Worm (Caenorhabditis elegans): ENCODE data around the gene ugt-5.
A peak's percentile ranks its signal among the peaks of the same experiment; 100 is the strongest.

Gene ugt-5

DNA sequence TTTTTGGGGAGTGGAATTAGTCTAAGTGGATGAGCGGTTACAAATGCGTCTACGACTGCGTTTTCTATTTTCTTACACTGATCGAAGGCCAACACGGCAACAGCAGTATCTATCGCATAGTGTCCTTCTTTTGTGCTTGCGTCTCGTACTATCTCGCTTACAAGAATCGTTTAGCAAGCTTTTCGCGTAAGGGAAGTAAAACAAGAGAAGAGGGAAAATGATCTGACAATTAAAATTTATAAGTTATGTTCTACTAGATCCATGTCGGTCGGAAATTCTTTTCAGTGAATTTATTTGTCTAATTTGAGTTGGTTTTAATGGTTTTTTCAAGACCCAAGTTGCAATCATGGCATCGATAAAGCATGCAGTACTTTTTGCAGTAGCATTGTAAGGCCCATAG is 5.7 kb downstream of the ugt-5 start, which contains the start of gene fkb-4:
TSS of gene fkb-4 (minus strand) at position 101 of the 400 bp plus-strand sequence.
- TF ChIP-seq nhr-102 (tag; optimal IDR thresholded peaks at IDR 0.05) (no peak), unc-130 (GFP tag; optimal IDR thresholded peaks at IDR 0.05) (no peak), snpc-4 (tag; optimal IDR thresholded peaks at IDR 0.05) (no peak), aly-2 (tag; optimal IDR thresholded peaks at IDR 0.05) (no peak), nhr-6 (tag; optimal IDR thresholded peaks at IDR 0.05) (no peak), ztf-11 (tag; optimal IDR thresholded peaks at IDR 0.05) (no peak), madf-5 (GFP tag; IDR thresholded peaks at IDR 0.05) (no peak)

DNA sequence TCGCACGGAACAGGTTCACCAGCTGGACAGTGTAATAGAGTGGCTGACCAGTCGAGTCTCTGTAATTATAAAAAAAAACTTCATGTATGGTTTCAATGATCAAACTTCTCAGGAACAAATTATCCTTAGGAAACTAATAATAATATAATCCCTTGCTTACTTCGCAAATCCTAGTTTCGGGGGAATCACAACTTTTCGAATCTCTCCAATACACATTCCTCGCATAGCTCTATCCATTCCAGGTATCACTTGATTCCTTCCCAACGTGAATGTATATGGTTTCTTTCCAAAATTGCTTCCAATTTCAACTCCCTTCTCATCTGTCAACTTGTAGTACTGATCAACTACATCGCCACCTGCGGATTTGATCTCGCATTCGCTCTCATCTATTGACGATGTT is 6.4 kb downstream of the ugt-5 start:
- TF ChIP-seq zag-1 (tag; optimal IDR thresholded peaks at IDR 0.05) (no peak), ZK337.2 (GFP tag; IDR thresholded peaks at IDR 0.05) (no peak), ztf-11 (tag; optimal IDR thresholded peaks at IDR 0.05) (no peak), R02D3.7 (tag; optimal IDR thresholded peaks at IDR 0.05) (no peak), ceh-44 (GFP tag; IDR thresholded peaks at IDR 0.05) (no peak), cey-2 (tag; optimal IDR thresholded peaks at IDR 0.05; ENCODE audit: borderline replicate concordance, insufficient read depth) (no peak), lim-7 (GFP tag; IDR thresholded peaks at IDR 0.05) (no peak), ztf-7 (tag; optimal IDR thresholded peaks at IDR 0.05) (no peak)

DNA sequence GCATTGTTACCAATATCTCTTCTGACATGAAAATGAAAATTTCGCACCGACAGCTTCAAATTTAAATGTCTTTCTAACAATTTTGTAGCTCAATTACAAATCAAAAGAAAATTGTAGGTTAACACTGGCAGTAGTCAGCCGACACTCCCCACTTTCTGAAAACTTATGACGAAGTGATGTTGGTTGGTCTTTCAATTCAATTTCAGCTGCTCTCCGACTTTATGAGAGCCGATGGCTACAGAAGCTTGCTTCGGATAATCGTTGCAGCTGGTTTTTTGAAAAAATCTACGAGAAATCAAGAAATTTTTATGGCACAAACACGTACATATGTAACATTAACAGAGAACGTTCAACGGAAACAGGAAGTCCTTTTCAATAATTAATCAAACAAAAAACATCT is 7.9 kb downstream of the ugt-5 start, which contains the start of gene sre-20:
TSS of gene sre-20 (minus strand) at position 101 of the 400 bp plus-strand sequence.
- TF ChIP-seq ztf-7 (tag; optimal IDR thresholded peaks at IDR 0.05) (no peak), spr-3 (GFP tag; optimal IDR thresholded peaks at IDR 0.05) (no peak), daf-8 (GFP tag; IDR thresholded peaks at IDR 0.05) (no peak), lin-1 (GFP tag; IDR thresholded peaks at IDR 0.05) (no peak)

DNA sequence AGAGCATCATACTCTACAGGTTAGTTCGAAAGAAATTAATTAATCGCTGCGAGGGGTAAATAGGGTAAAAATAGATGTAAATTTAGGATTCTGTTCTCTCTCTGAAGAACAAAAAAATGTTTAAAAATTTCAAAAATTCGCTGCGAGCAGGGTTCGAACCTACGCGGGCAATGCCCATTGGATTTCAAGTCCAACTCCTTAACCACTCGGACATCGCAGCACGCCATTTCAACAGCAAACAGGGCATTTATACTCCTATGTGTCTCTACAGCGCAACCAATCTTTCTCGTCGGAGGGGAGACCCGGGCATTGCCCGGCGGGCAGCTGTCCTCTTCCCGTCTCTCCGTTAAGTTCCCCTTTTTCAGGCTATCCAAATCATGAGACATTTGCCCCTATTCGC is 12.5 kb downstream of the ugt-5 start:
- peak; percentile 77 for TF ChIP-seq daf-19 (GFP tag; conservative IDR thresholded peaks at IDR 0.05)
- no peak for TF ChIP-seq aly-2 (tag; optimal IDR thresholded peaks at IDR 0.05)
- TF ChIP-seq fkh-10 (GFP tag; optimal IDR thresholded peaks at IDR 0.05): no peak
- TF ChIP-seq ces-1 (GFP tag; optimal IDR thresholded peaks at IDR 0.05): no peak
- TF ChIP-seq ceh-44 (GFP tag; IDR thresholded peaks at IDR 0.05): peak; percentile 65; the same call in 1 of the 2 replicates
- TF ChIP-seq hmg-1.1 (GFP tag; IDR thresholded peaks at IDR 0.05): peak; percentile 90
- TF ChIP-seq spr-3 (GFP tag; optimal IDR thresholded peaks at IDR 0.05): peak; percentile 72
- TF ChIP-seq nhr-76 (tag; optimal IDR thresholded peaks at IDR 0.05): no peak
- peak; percentile 15 for TF ChIP-seq Y5F2A.4 (GFP tag; optimal IDR thresholded peaks at IDR 0.05)
- TF ChIP-seq daf-16 (GFP tag; optimal IDR thresholded peaks at IDR 0.05): peak; percentile 22 to 62
- no peak for TF ChIP-seq daf-16 (tag; optimal IDR thresholded peaks at IDR 0.05)
- TF ChIP-seq lim-7 (GFP tag; IDR thresholded peaks at IDR 0.05): peak; percentile 97
- TF ChIP-seq lir-3 (tag; optimal IDR thresholded peaks at IDR 0.05): peak; percentile 66
- no peak for TF ChIP-seq ztf-11 (tag; optimal IDR thresholded peaks at IDR 0.05)
- peak; percentile 75; the same call in 1 of the 2 replicates for TF ChIP-seq F26F4.8 (GFP tag; conservative IDR thresholded peaks at IDR 0.05)
- TF ChIP-seq saeg-2 (GFP tag; IDR thresholded peaks at IDR 0.05): 0 out of 2 replicates have a peak, but pooled peaks have one; percentile 21
- TF ChIP-seq duxl-1 (tag; optimal IDR thresholded peaks at IDR 0.05; ENCODE audit: poor library complexity): peak; percentile 14
- TF ChIP-seq lin-1 (GFP tag; IDR thresholded peaks at IDR 0.05): peak; percentile 86
- TF ChIP-seq nhr-28 (tag; optimal IDR thresholded peaks at IDR 0.05): peak; percentile 21
- no peak for TF ChIP-seq T26A8.4 (GFP tag; IDR thresholded peaks at IDR 0.05)
- peak; percentile 78 for TF ChIP-seq dmd-9 (GFP tag; IDR thresholded peaks at IDR 0.05)
- peak; percentile 84 for TF ChIP-seq nhr-111 (GFP tag; optimal IDR thresholded peaks at IDR 0.05)
- peak; percentile 92 for TF ChIP-seq Y105C5A.15 (GFP tag; IDR thresholded peaks at IDR 0.05)
- 0 out of 2 replicates have a peak, but pooled peaks have one; percentile 38 for TF ChIP-seq daf-8 (GFP tag; IDR thresholded peaks at IDR 0.05)
- TF ChIP-seq madf-9 (GFP tag; conservative IDR thresholded peaks at IDR 0.05): peak; percentile 88
- TF ChIP-seq nhr-41 (GFP tag; IDR thresholded peaks at IDR 0.05): no peak; the same call in 1 of the 2 replicates
- TF ChIP-seq arid-1 (GFP tag; conservative IDR thresholded peaks at IDR 0.05): peak; percentile 91
- TF ChIP-seq dve-1 (tag; optimal IDR thresholded peaks at IDR 0.05; ENCODE audit: insufficient read depth): no peak
- TF ChIP-seq F44E2.7 (GFP tag; IDR thresholded peaks at IDR 0.05): peak; percentile 90; the same call in 1 of the 2 replicates
- TF ChIP-seq cey-2 (tag; optimal IDR thresholded peaks at IDR 0.05; ENCODE audit: borderline replicate concordance, insufficient read depth): no peak
- peak; percentile 89; the same call in 1 of the 2 replicates for TF ChIP-seq dmd-8 (GFP tag; IDR thresholded peaks at IDR 0.05)
- peak; percentile 18 for TF ChIP-seq dpl-1 (GFP tag; optimal IDR thresholded peaks at IDR 0.05)
- TF ChIP-seq php-3 (GFP tag; IDR thresholded peaks at IDR 0.05): peak; percentile 55; the same call in 1 of the 2 replicates
- TF ChIP-seq ceh-20 (GFP tag; IDR thresholded peaks at IDR 0.05): 0 out of 2 replicates have a peak, but pooled peaks have one; percentile 47
- no peak for TF ChIP-seq T20F7.1 (GFP tag; optimal IDR thresholded peaks at IDR 0.05)
